Fruit fly (Drosophila melanogaster): ENCODE measurements around the gene Septin4.

Septin4 gene

DNA sequence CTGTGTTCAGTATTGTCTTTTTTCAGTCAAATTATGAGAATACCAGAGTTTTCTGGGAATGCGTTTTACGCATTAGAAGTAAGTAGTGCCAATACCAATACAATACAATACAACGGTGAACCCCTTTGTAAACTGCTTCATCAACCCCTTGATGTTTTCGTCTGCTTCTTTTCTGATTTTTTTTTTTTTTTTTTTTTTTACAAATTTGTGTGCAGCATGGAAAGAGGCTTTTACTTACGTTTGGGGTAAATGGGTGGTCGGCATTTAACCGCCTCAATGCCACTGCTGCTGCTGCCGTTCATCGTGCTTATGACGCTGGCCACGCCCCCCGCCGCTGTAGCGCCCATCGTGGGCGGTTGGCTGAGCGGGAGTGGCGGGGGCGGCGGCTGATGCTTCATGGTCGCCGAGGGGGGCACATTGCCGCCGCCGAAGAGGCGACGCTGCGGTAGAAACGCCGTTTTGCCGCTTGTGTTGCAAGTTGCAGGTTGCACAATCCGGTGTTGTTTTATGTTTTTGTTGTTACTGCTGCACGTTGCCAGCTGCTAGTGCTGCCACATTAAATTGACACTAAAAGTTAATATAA lies 1.1 kb downstream of the Septin4 start:
- TF ChIP-seq ttk (optimal IDR thresholded peaks at IDR 0.05) = no peak
- no peak for TF ChIP-seq psq (optimal IDR thresholded peaks at IDR 0.05)
- no peak for TF ChIP-seq Sin3A (optimal IDR thresholded peaks at IDR 0.05)
- TF ChIP-seq Myc (optimal IDR thresholded peaks at IDR 0.05) = no peak

DNA sequence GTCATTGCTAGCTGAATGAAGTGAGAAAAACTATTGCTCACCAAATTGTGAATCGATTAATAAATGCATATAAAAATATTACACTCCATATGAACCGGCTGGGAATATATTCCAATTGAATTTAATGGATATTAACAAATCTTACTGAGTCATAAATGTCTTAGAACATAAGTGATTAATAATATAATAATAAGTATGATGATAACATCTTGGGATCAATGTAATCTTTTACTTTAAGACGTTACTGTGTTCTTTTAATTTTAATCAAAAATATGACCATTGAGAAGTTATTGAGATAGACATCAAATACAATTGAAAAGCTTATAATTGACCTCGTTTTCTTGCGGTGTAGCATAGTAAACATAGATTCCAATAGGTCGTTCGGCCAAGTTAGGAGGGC lies 2.6 kb downstream of the Septin4 start:
- no peak for TF ChIP-seq Myc (optimal IDR thresholded peaks at IDR 0.05)
- no peak for TF ChIP-seq h (optimal IDR thresholded peaks at IDR 0.05)

DNA sequence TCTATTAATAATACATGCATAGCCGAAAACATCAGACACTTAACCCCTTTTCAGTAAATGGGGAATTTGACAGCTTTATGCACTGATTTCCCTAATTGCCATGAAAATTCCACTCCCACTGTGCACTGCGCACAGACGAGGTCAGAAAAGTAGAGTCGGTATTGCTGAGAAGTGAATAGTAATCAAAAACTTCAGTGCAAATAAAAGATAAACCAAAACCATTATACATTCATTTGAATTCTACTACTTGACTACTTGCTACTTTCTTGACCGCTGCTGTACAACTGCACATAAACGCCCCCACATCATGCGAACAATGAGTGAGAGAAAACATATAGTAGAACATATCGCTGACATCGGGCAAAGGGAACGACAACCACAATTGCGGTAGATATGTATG lies 3.5 kb downstream of the Septin4 start:
- TF ChIP-seq psq (optimal IDR thresholded peaks at IDR 0.05) = no peak
- TF ChIP-seq h (optimal IDR thresholded peaks at IDR 0.05) = no peak
- TF ChIP-seq Myc (optimal IDR thresholded peaks at IDR 0.05) = no peak
- no peak for TF ChIP-seq ttk (optimal IDR thresholded peaks at IDR 0.05)
- TF ChIP-seq Sin3A (optimal IDR thresholded peaks at IDR 0.05) = no peak
- no peak for TF ChIP-seq insv (optimal IDR thresholded peaks at IDR 0.05)

DNA sequence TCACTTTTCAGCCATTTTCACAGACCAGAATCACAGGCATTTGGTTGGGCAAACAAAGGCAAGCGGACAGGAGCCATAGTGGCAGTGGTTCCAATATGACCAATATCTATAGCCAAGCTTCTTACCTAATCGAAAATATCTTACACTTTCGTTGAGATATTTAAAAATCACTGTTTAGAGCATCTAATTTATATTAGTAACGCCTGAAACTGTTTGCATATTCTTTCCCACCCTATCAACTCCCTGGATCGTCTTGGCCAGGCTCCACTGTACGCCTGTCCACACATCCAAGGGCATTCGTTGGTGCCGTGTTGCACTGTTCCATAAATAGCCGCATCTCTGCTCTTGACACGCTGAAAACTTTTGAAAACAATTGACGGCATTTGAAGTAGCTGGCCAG lies 4.5 kb downstream of the Septin4 start:
- TF ChIP-seq h (optimal IDR thresholded peaks at IDR 0.05) (no peak), ttk (optimal IDR thresholded peaks at IDR 0.05) (no peak), psq (optimal IDR thresholded peaks at IDR 0.05) (no peak), insv (optimal IDR thresholded peaks at IDR 0.05) (no peak), Sin3A (optimal IDR thresholded peaks at IDR 0.05) (no peak), Myc (optimal IDR thresholded peaks at IDR 0.05) (no peak)

DNA sequence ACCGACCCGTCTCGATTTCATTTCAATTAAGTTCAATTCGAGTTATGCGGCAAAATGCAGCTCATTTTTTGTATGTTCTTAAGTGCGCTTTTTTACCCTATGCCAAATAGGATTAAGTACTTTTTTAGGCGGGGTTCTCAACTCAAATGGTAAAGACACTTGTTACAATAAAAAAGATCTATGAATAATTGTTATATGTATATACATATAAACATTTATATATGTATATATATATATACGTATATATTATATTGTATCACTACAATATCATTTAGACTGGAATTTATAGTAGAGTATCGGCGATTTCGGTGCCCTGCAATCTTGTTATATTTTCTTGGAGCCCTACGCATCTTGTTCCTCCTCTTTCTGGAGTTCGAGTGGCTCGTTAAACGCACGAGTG lies 5.0 kb downstream of the Septin4 start:
- TF ChIP-seq Myc (optimal IDR thresholded peaks at IDR 0.05) = no peak
- no peak for TF ChIP-seq ttk (optimal IDR thresholded peaks at IDR 0.05)
- no peak for TF ChIP-seq Sin3A (optimal IDR thresholded peaks at IDR 0.05)
- no peak for TF ChIP-seq psq (optimal IDR thresholded peaks at IDR 0.05)
- no peak for TF ChIP-seq h (optimal IDR thresholded peaks at IDR 0.05)
- TF ChIP-seq insv (optimal IDR thresholded peaks at IDR 0.05) = no peak

DNA sequence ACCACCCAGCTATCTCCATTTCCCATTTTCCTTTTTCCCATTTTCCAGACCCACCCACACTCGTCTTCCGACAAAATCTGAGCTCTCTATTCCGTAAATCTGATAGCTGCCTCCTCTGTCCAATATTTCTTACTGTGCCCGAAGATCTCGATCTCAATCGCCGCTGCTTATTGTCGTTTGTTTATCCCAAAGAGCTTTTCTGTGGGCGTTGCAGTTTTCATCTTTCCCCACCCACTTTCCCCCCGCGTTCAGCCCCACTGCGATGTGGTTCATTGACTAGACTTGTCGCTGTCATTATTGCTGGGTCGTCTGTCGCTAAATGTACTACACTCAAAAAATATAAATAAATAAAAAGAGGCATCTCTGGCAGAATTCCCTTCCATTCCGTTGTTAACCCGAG lies 5.6 kb downstream of the Septin4 start:
- TF ChIP-seq Sin3A (optimal IDR thresholded peaks at IDR 0.05) = no peak
- no peak for TF ChIP-seq Myc (optimal IDR thresholded peaks at IDR 0.05)
- no peak for TF ChIP-seq insv (optimal IDR thresholded peaks at IDR 0.05)
- TF ChIP-seq psq (optimal IDR thresholded peaks at IDR 0.05) = no peak
- no peak for TF ChIP-seq ttk (optimal IDR thresholded peaks at IDR 0.05)
- TF ChIP-seq h (optimal IDR thresholded peaks at IDR 0.05) = no peak

DNA sequence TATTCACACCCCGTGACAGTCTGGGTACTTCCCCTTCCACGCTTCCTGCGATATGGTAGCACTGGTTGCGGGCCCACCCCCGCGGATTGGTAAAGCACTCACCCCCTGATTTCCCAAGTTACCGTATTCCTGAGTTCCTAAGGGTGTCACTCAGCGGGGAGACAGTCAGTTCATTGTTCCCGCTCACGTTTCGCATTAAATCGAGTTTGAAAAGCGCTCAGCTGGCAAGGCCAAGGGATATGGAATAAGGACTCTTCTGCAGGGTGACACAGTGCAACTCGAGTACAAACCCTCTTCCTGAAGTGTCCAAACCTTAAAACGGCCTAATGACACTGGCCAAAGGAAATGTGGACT lies 6.9 kb downstream of the Septin4 start:
- no peak for TF ChIP-seq ttk (optimal IDR thresholded peaks at IDR 0.05)
- no peak for TF ChIP-seq h (optimal IDR thresholded peaks at IDR 0.05)
- TF ChIP-seq insv (optimal IDR thresholded peaks at IDR 0.05) = no peak
- no peak for TF ChIP-seq Myc (optimal IDR thresholded peaks at IDR 0.05)
- TF ChIP-seq Sin3A (optimal IDR thresholded peaks at IDR 0.05) = no peak
- no peak for TF ChIP-seq psq (optimal IDR thresholded peaks at IDR 0.05)

DNA sequence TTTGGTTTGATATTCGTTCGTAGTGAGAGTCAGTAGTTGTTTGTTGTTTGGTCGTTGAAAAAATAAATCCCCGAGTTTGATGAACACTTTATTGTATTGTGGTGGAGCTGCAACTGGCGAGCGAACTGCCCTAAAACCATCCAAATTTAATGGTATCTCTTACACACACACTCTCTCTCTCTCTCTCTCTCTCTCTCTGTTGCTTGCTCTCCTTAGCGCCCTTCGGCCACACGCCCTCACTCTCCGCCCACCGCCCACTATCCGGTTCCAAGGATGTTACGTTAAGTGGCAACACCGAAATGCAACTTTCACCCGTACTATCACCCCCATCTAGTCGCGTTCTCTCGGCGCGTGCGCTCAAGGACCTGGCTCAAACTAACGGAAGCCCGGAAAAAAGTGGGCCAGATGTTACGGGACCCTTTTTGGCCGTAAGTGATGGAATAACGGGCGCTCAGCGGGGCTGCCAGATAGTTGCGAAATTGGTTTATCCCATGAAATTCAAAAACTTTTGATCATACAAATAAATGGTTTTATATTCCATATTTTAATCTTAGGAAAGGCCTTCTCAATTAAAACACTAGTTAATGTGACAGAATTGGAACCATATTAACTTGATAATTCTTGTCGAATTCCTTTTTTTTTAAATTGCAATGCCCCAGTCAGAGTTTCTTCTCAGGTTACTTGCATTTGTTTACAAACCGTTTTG lies 7.4 kb downstream of the Septin4 start:
- TF ChIP-seq ttk (optimal IDR thresholded peaks at IDR 0.05) = no peak

DNA sequence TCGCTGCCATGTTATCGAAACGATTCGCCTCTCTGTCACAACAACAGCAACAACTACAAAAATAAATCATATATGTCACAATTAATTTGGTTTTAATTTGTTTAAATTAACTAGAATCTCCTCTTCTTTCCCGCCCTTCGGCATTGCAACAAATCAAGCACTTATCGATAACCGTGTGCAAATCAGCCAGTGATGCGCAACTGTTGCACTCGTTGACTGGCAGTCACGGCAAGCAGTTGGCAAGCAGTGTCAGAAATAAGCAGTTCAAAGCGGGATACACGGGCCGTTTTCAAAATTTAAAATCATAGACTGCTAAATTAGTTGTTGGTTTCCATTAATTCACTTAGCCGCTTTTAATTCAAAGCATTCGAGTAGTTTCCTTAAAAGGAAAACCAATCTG lies 11.2 kb downstream of the Septin4 start, which contains the start of gene Axs:
TSS of gene Axs (minus strand) at position 131 of the 400 bp plus-strand sequence.
- TF ChIP-seq Sin3A (optimal IDR thresholded peaks at IDR 0.05) (no peak), h (optimal IDR thresholded peaks at IDR 0.05) (no peak), Myc (optimal IDR thresholded peaks at IDR 0.05) (no peak), insv (optimal IDR thresholded peaks at IDR 0.05) (no peak), psq (optimal IDR thresholded peaks at IDR 0.05) (no peak), ttk (optimal IDR thresholded peaks at IDR 0.05) (no peak)

DNA sequence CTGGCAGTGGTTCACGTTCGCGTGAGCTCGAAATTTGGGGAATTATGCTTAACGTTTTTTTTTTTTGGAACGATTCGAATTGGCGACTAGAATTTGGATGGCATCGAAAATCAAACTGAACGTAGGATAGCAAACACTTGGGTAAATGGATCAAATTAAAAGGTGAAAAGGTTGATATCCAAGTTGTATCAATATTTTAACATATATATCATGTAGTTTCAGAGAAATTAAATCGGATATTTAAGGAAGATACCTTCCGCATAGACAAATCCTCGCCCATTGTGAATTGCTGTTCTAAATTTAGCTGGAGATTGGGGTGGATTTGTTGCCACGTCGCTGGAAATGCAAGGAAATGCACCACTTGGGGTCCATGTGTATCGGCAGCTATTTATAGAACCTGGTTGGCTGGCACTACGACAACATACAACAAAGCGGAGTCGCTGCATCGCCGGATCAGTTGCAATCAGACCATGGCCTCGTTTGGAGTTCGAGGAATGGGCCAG lies 16.1 kb downstream of the Septin4 start, which contains the start of the genes CG13010 and sing:
TSS of gene CG13010 (minus strand) at position 101 of the 503 bp plus-strand sequence.
TSS of gene sing (plus strand) at position 453 of the 503 bp plus-strand sequence.
- no peak for TF ChIP-seq Sin3A (optimal IDR thresholded peaks at IDR 0.05)
- TF ChIP-seq Myc (optimal IDR thresholded peaks at IDR 0.05) = no peak
- no peak for TF ChIP-seq psq (optimal IDR thresholded peaks at IDR 0.05)
- TF ChIP-seq ttk (optimal IDR thresholded peaks at IDR 0.05) = no peak
- TF ChIP-seq h (optimal IDR thresholded peaks at IDR 0.05) = no peak
- no peak for TF ChIP-seq insv (optimal IDR thresholded peaks at IDR 0.05)

DNA sequence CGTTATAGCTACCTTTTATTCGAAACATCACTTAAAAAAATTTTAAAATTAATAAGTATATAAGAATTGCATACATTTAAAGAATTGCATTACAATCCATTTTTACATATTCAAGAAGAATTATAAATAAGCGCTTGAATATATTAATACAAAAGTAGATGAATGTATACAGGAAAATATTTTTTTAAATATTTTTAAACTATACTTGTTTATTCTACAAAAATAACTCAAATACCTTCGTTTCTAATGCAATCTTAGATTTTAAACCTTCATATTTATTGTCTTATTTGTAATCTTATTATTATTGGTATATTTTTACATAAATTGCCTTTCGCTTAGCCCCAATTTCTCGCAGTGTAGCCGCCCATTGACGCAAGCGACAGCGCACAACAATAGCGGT lies 17.8 kb downstream of the Septin4 start:
- TF ChIP-seq Myc (optimal IDR thresholded peaks at IDR 0.05) (no peak), psq (optimal IDR thresholded peaks at IDR 0.05) (no peak), insv (optimal IDR thresholded peaks at IDR 0.05) (no peak), Sin3A (optimal IDR thresholded peaks at IDR 0.05) (no peak), ttk (optimal IDR thresholded peaks at IDR 0.05) (no peak), h (optimal IDR thresholded peaks at IDR 0.05) (no peak)

DNA sequence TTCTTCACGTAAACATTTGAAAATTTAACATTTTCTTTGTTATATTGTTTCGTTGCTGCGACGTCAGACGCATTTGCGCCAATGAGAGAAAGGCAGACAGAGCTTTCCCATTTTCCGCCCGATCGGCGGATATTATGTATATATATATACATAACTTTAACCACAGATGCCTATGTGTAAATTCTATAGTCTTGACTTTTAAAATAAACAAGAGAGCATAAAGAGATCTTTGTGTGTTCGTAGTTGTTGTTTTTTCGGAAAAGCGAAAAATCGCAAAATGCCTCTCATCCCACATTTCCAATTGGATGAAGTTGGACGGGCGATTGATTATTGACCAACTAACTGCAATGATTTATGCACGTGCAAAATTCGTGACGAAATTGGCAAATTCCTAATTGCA lies 18.3 kb downstream of the Septin4 start, which contains the start of gene CG13012:
TSS of gene CG13012 (minus strand) at position 101 of the 400 bp plus-strand sequence.
- TF ChIP-seq Sin3A (optimal IDR thresholded peaks at IDR 0.05) = no peak
- TF ChIP-seq h (optimal IDR thresholded peaks at IDR 0.05) = no peak
- no peak for TF ChIP-seq psq (optimal IDR thresholded peaks at IDR 0.05)

DNA sequence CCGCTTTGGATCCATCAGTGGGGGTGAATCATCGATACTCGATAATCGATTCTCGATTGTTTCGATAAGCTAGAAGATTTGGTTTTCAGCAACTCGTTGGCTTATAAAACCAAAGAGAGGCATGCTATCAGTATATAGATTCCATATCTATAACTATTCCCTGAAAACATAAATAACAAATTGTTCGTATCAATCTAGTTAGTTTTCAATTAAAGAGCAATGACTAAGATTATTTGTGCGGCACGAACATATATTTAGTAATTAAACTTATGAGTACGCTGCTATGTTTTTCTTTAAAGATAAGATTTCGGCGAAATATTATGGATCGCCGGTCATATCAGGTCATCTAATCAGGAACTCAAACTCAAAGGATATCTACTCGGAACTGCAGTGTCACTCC lies 20.4 kb downstream of the Septin4 start:
- TF ChIP-seq Myc (optimal IDR thresholded peaks at IDR 0.05) (no peak), ttk (optimal IDR thresholded peaks at IDR 0.05) (no peak), Sin3A (optimal IDR thresholded peaks at IDR 0.05) (no peak), insv (optimal IDR thresholded peaks at IDR 0.05) (no peak), h (optimal IDR thresholded peaks at IDR 0.05) (no peak), psq (optimal IDR thresholded peaks at IDR 0.05) (no peak)

Measured in Kc167 (cell line).